Worm (Caenorhabditis elegans) whole organism, L3 larva: ENCODE results near the gene rpl-5.

ENCODE experiments used
- R02D3.7 ChIP-seq: fragments of 150-350 bp; optimal IDR thresholded peaks from 2 replicates; lab custom pipeline; 2014; ENCODE audit warnings: missing biosample characterization, missing genetic modification characterization
- aly-2 ChIP-seq: fragments of 150-350 bp; optimal IDR thresholded peaks from 2 replicates; lab custom pipeline; 2014; ENCODE audit warnings: missing biosample characterization, missing genetic modification characterization
- ama-1 ChIP-seq: fragments of 150-350 bp; optimal IDR thresholded peaks from 2 replicates; lab custom pipeline; 2018
- ceh-16 ChIP-seq: sonication (generic microtip); optimal IDR thresholded peaks from 2 replicates; lab custom pipeline; 2017; ENCODE audit warnings: missing biosample characterization, missing genetic modification characterization
- ceh-28 ChIP-seq: fragments of 150-350 bp; optimal IDR thresholded peaks from 2 replicates; lab custom pipeline; 2014; ENCODE audit warnings: missing biosample characterization, missing genetic modification reagents, missing genetic modification characterization
- ceh-82 ChIP-seq: fragments of 150-350 bp; optimal IDR thresholded peaks from 2 replicates; lab custom pipeline; 2014; ENCODE audit warnings: missing biosample characterization, missing genetic modification characterization
- ceh-9 ChIP-seq: sonication (generic microtip); optimal IDR thresholded peaks from 2 replicates; lab custom pipeline; 2018; ENCODE audit warnings: missing biosample characterization, missing genetic modification characterization
- daf-12 ChIP-seq: fragments of 150-350 bp; optimal IDR thresholded peaks from 2 replicates; lab custom pipeline; 2014; ENCODE audit warnings: missing biosample characterization, missing genetic modification reagents, missing genetic modification characterization
- egl-27 ChIP-seq: sonication (generic microtip); optimal IDR thresholded peaks from 4 replicates; lab custom pipeline; 2017; ENCODE audit warnings: missing biosample characterization, missing genetic modification reagents, missing genetic modification characterization
- elt-1 ChIP-seq: fragments of 150-350 bp; optimal IDR thresholded peaks from 2 replicates; lab custom pipeline; 2014; ENCODE audit warnings: missing biosample characterization, missing genetic modification characterization
- elt-2 ChIP-seq: sonication (generic microtip); optimal IDR thresholded peaks from 2 replicates; lab custom pipeline; 2016; ENCODE audit warnings: missing genetic modification reagents, mild to moderate bottlenecking, missing genetic modification characterization, missing compliant biosample characterization
- elt-3 ChIP-seq, 3 experiments: fragments of 150-350 bp in 1 of 3; sonication (generic microtip) in 2 of 3; optimal IDR thresholded peaks; 2 replicates in 2 of 3; 4 replicates in 1 of 3; lab custom pipeline; 2014 to 2017; ENCODE audit warnings: missing biosample characterization in 3 of 3, missing genetic modification characterization in 3 of 3
- fkh-10 ChIP-seq: sonication (generic microtip); optimal IDR thresholded peaks from 2 replicates; lab custom pipeline; 2017; ENCODE audit warnings: missing biosample characterization, missing genetic modification reagents, missing genetic modification characterization
- fkh-2 ChIP-seq: fragments of 150-350 bp; optimal IDR thresholded peaks from 2 replicates; lab custom pipeline; 2014; ENCODE audit warnings: missing biosample characterization, missing genetic modification reagents, missing genetic modification characterization
- fos-1 ChIP-seq: fragments of 150-350 bp; optimal IDR thresholded peaks from 2 replicates; lab custom pipeline; 2014; ENCODE audit warnings: missing biosample characterization, missing genetic modification characterization
- hmg-11 ChIP-seq: sonication (generic microtip); optimal IDR thresholded peaks from 2 replicates; lab custom pipeline; 2016; ENCODE audit warnings: missing genetic modification characterization, missing compliant biosample characterization
- jun-1 ChIP-seq: fragments of 150-350 bp; optimal IDR thresholded peaks from 2 replicates; lab custom pipeline; 2014; ENCODE audit warnings: missing biosample characterization, missing genetic modification reagents, missing genetic modification characterization
- lin-39 ChIP-seq: fragments of 150-350 bp; optimal IDR thresholded peaks from 2 replicates; lab custom pipeline; 2018; ENCODE audit warnings: missing biosample characterization, missing genetic modification reagents, missing genetic modification characterization
- mdl-1 ChIP-seq: fragments of 150-350 bp; optimal IDR thresholded peaks from 2 replicates; lab custom pipeline; 2014; ENCODE audit warnings: missing biosample characterization, missing genetic modification characterization
- mml-1 ChIP-seq: fragments of 150-350 bp; sonication (generic microtip); optimal IDR thresholded peaks from 3 replicates; lab custom pipeline; 2014; ENCODE audit warnings: missing biosample characterization, missing genetic modification characterization
- nfya-1 ChIP-seq: sonication (generic microtip); optimal IDR thresholded peaks from 2 replicates; lab custom pipeline; 2017; ENCODE audit warnings: missing genetic modification characterization, mild to moderate bottlenecking, missing compliant biosample characterization, antibody characterized with exemption, moderate library complexity; ENCODE audit not compliant: insufficient read depth
- nhr-11 ChIP-seq: fragments of 150-350 bp; optimal IDR thresholded peaks from 2 replicates; lab custom pipeline; 2014; ENCODE audit warnings: missing biosample characterization, missing genetic modification characterization
- nhr-12 ChIP-seq: fragments of 150-350 bp; optimal IDR thresholded peaks from 2 replicates; lab custom pipeline; 2014; ENCODE audit warnings: missing biosample characterization, missing genetic modification characterization
- nhr-23 ChIP-seq: fragments of 150-350 bp; optimal IDR thresholded peaks from 2 replicates; lab custom pipeline; 2014; ENCODE audit warnings: missing biosample characterization, missing genetic modification reagents, missing genetic modification characterization
- nhr-237 ChIP-seq: fragments of 150-350 bp; optimal IDR thresholded peaks from 2 replicates; lab custom pipeline; 2014; ENCODE audit warnings: missing biosample characterization, missing genetic modification characterization
- nhr-28 ChIP-seq: fragments of 150-350 bp; optimal IDR thresholded peaks from 2 replicates; lab custom pipeline; 2014; ENCODE audit warnings: missing biosample characterization, missing genetic modification characterization
- nhr-43 ChIP-seq: sonication (generic microtip); optimal IDR thresholded peaks from 2 replicates; lab custom pipeline; 2016; ENCODE audit warnings: mild to moderate bottlenecking, missing genetic modification characterization, missing compliant biosample characterization; ENCODE audit not compliant: poor library complexity, severe bottlenecking
- nhr-67 ChIP-seq: fragments of 150-350 bp; optimal IDR thresholded peaks from 2 replicates; lab custom pipeline; 2014; ENCODE audit warnings: missing biosample characterization, missing genetic modification characterization
- nhr-76 ChIP-seq: fragments of 150-350 bp; sonication (generic microtip); optimal IDR thresholded peaks from 5 replicates; lab custom pipeline; 2014; ENCODE audit warnings: missing biosample characterization, missing genetic modification characterization
- pqm-1 ChIP-seq: fragments of 150-350 bp; optimal IDR thresholded peaks from 2 replicates; lab custom pipeline; 2017; ENCODE audit warnings: missing biosample characterization, missing genetic modification characterization, inconsistent platforms
- sea-2 ChIP-seq: fragments of 150-350 bp; sonication (generic microtip); optimal IDR thresholded peaks from 4 replicates; lab custom pipeline; 2014; ENCODE audit warnings: missing biosample characterization, missing genetic modification reagents, missing genetic modification characterization
- skn-1 ChIP-seq: fragments of 150-350 bp; optimal IDR thresholded peaks from 2 replicates; lab custom pipeline; 2014; ENCODE audit warnings: missing biosample characterization, missing genetic modification characterization
- snpc-4 ChIP-seq: fragments of 150-350 bp; optimal IDR thresholded peaks from 2 replicates; lab custom pipeline; 2014; ENCODE audit warnings: missing biosample characterization, missing genetic modification characterization
- tbx-2 ChIP-seq: sonication (generic microtip); optimal IDR thresholded peaks from 2 replicates; lab custom pipeline; 2016; ENCODE audit warnings: mild to moderate bottlenecking, missing genetic modification characterization, missing compliant biosample characterization
- unc-39 ChIP-seq: sonication (generic microtip); optimal IDR thresholded peaks from 4 replicates; lab custom pipeline; 2017; ENCODE audit warnings: missing biosample characterization, missing genetic modification characterization
- unc-62 ChIP-seq: fragments of 150-350 bp; sonication (generic microtip); optimal IDR thresholded peaks from 4 replicates; lab custom pipeline; 2014; ENCODE audit warnings: missing biosample characterization, missing genetic modification reagents, missing genetic modification characterization
- zag-1 ChIP-seq: fragments of 150-350 bp; optimal IDR thresholded peaks from 2 replicates; lab custom pipeline; 2014; ENCODE audit warnings: missing biosample characterization, missing genetic modification characterization
- ztf-11 ChIP-seq: fragments of 150-350 bp; optimal IDR thresholded peaks from 2 replicates; lab custom pipeline; 2014; ENCODE audit warnings: missing biosample characterization, missing genetic modification characterization
- ztf-4 ChIP-seq: fragments of 150-350 bp; optimal IDR thresholded peaks from 2 replicates; lab custom pipeline; 2014; ENCODE audit warnings: missing biosample characterization, missing genetic modification characterization

rpl-5 gene

ce11 chrII:8546975-8547374 lies 22.8 kb upstream of the rpl-5 start (continued):
- TF ChIP-seq hmg-11 (tag; lab: Kevin White, UChicago), result no peak

- TF ChIP-seq jun-1 (tag; lab: Kevin White, UChicago), result no peak
- TF ChIP-seq fkh-10 (GFP tag; lab: Kevin White, UChicago), result peak; percentile 47
These were observed 18.6 kb upstream of the rpl-5 start for ce11 chrII:8551100-8551499.

- no peak for TF ChIP-seq nhr-43 (tag; lab: Kevin White, UChicago)
- TF ChIP-seq egl-27 (tag; lab: Kevin White, UChicago), result no peak
- no peak for TF ChIP-seq tbx-2 (tag; lab: Kevin White, UChicago)
These were observed 15.2 kb upstream of the rpl-5 start for ce11 chrII:8554568-8554967.

DNA sequence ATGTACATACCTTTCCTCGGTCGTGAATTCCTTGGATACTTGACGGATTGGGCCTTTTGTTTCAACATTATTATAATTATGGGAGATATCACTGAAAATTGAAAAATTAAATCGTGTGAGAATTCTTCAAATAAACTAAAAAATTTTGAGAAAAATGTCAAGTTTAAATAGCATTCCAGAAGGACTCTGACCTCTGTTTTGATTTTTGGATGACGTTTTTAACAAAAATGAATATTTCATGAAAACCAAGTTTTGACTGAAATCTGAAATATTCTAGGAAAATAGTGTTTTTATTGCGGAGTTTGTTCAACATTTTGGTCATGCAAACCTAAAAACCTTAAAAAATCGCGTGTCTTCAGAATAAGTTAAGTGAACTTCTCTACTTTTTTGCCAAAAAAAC lies 13.6 kb upstream of the rpl-5 start, which contains the start of gene glb-27:
Gene glb-27 (minus strand): TSS at position 101 of the 400 bp plus-strand sequence.
- no peak for TF ChIP-seq fos-1
- TF ChIP-seq egl-27 (tag; lab: Kevin White, UChicago), result no peak
- TF ChIP-seq fkh-10 (GFP tag; lab: Kevin White, UChicago), result no peak
- no peak for TF ChIP-seq nhr-43 (tag; lab: Kevin White, UChicago)
- no peak for TF ChIP-seq jun-1 (tag; lab: Kevin White, UChicago)
- no peak for TF ChIP-seq unc-62 (GFP tag; lab: Kevin White, UChicago)
- no peak for TF ChIP-seq ztf-11 (tag; lab: Kevin White, UChicago)
- no peak for TF ChIP-seq unc-39 (tag; lab: Kevin White, UChicago)
- TF ChIP-seq elt-3 (tag; optimal IDR thresholded peaks at IDR 0.05; lab: Kevin White, UChicago), result no peak
- no peak for TF ChIP-seq pqm-1 (tag; lab: Kevin White, UChicago)
- TF ChIP-seq R02D3.7, result no peak
- no peak for TF ChIP-seq ztf-4 (tag; lab: Kevin White, UChicago)
- TF ChIP-seq hmg-11 (tag; lab: Kevin White, UChicago), result no peak
- TF ChIP-seq mml-1 (tag; lab: Kevin White, UChicago), result no peak
- no peak for TF ChIP-seq ceh-9 (tag; lab: Kevin White, UChicago)
- TF ChIP-seq nhr-12, result no peak
- TF ChIP-seq nhr-23, result no peak
- TF ChIP-seq ama-1, result no peak

ce11 chrII:8559188-8559587 lies 10.5 kb upstream of the rpl-5 start:
- TF ChIP-seq nhr-23 (peak; percentile 29), elt-2 (tag; lab: Kevin White, UChicago) (no peak), fkh-10 (GFP tag; lab: Kevin White, UChicago) (peak; percentile 98), nhr-11 (tag; lab: Kevin White, UChicago) (peak; percentile 32), jun-1 (tag; lab: Kevin White, UChicago) (peak; percentile 17), R02D3.7 (no peak), nfya-1 (tag; lab: Kevin White, UChicago) (peak; percentile 1), ceh-28 (tag; lab: Kevin White, UChicago) (peak; percentile 31), nhr-67 (no peak)

- TF ChIP-seq unc-62 (GFP tag; lab: Kevin White, UChicago), result peak; percentile 96
- peak; percentile 53 for TF ChIP-seq aly-2 (tag; lab: Kevin White, UChicago)
- TF ChIP-seq skn-1 (tag; lab: Kevin White, UChicago), result peak; percentile 96
- peak; percentile 92 for TF ChIP-seq elt-1 (tag; lab: Kevin White, UChicago)
- TF ChIP-seq nhr-237 (tag; lab: Kevin White, UChicago), result no peak
- peak; percentile 60 to 99 (median 98) for TF ChIP-seq elt-3 (tag; optimal IDR thresholded peaks at IDR 0.05; lab: Kevin White, UChicago)
- peak; percentile 95 for TF ChIP-seq snpc-4 (tag; lab: Kevin White, UChicago)
- TF ChIP-seq lin-39 (tag; lab: Kevin White, UChicago), result peak; percentile 100
- no peak for TF ChIP-seq daf-12
- peak; percentile 94 for TF ChIP-seq R02D3.7
- peak; percentile 29 for TF ChIP-seq nhr-67
- peak; percentile 77 for TF ChIP-seq nhr-28 (tag; lab: Kevin White, UChicago)
- no peak for TF ChIP-seq sea-2
- peak; percentile 67 for TF ChIP-seq fkh-2
- TF ChIP-seq ceh-82 (tag; lab: Kevin White, UChicago), result peak; percentile 93
- TF ChIP-seq elt-2 (tag; lab: Kevin White, UChicago), result peak; percentile 97
- TF ChIP-seq nhr-12, result no peak
- peak; percentile 85 for TF ChIP-seq nhr-76
- TF ChIP-seq nhr-11 (tag; lab: Kevin White, UChicago), result peak; percentile 99
- peak; percentile 99 for TF ChIP-seq fkh-10 (GFP tag; lab: Kevin White, UChicago)
- TF ChIP-seq zag-1, result peak; percentile 77
- peak; percentile 97 for TF ChIP-seq egl-27 (tag; lab: Kevin White, UChicago)
- peak; percentile 92 for TF ChIP-seq mdl-1 (tag; lab: Kevin White, UChicago)
- peak; percentile 94 for TF ChIP-seq tbx-2 (tag; lab: Kevin White, UChicago)
- peak; percentile 99 for TF ChIP-seq nfya-1 (tag; lab: Kevin White, UChicago)
- TF ChIP-seq unc-39 (tag; lab: Kevin White, UChicago), result peak; percentile 52
- peak; percentile 22 for TF ChIP-seq ztf-11 (tag; lab: Kevin White, UChicago)
- peak; percentile 94 for TF ChIP-seq ceh-28 (tag; lab: Kevin White, UChicago)
- peak; percentile 99 for TF ChIP-seq pqm-1 (tag; lab: Kevin White, UChicago)
- TF ChIP-seq ceh-9 (tag; lab: Kevin White, UChicago), result no peak
- peak; percentile 99 for TF ChIP-seq jun-1 (tag; lab: Kevin White, UChicago)
- TF ChIP-seq ceh-16 (tag; lab: Kevin White, UChicago), result peak; percentile 73
- peak; percentile 98 for TF ChIP-seq nhr-43 (tag; lab: Kevin White, UChicago)
These were observed 8.5 kb upstream of the rpl-5 start, which contains the start of gene iff-2 for ce11 chrII:8561227-8561626. iff-2 (minus strand) TSS chrII:8561367.
